Fruit fly (Drosophila melanogaster): ENCODE measurements around the gene CG43703.

dm6 chr2L:3776614-3777196 lies 11.4 kb downstream of the CG43703 start:
- peak; percentile 89 for TF ChIP-seq CG6689 (GFP tag; IDR thresholded peaks at IDR 0.05)
- no peak for TF ChIP-seq NFAT (GFP tag; IDR thresholded peaks at IDR 0.05)

All from whole organism, embryonic.